Worm (Caenorhabditis elegans) whole organism, L4 larva: ENCODE results near the gene pap-3.

Experiments
- F44E2.7 ChIP-seq: fragments of 200-800 bp; sonication (Bioruptor generic); IDR thresholded peaks from 2 replicates; pipeline ENCODE4 v2.1.2; 2022; ENCODE audit warnings: missing genetic modification characterization, missing compliant biosample characterization
- R02D3.7 ChIP-seq: fragments of 150-350 bp; sonication (generic microtip); optimal IDR thresholded peaks from 3 replicates; lab custom pipeline; 2014; ENCODE audit warnings: missing biosample characterization, missing genetic modification characterization
- T20F7.1 ChIP-seq: fragments of 200-800 bp; sonication (Bioruptor generic); optimal IDR thresholded peaks from 2 replicates; lab custom pipeline; 2018; ENCODE audit warnings: mild to moderate bottlenecking, missing genetic modification characterization, missing compliant biosample characterization
- Y105C5A.15 ChIP-seq: fragments of 200-800 bp; sonication (Bioruptor generic); IDR thresholded peaks from 2 replicates; pipeline ENCODE4 v1.3.6; 2022; ENCODE audit warnings: missing genetic modification characterization, missing compliant biosample characterization
- Y48G9A.11 ChIP-seq: fragments of 200-800 bp; sonication (Bioruptor generic); IDR thresholded peaks from 2 replicates; pipeline ENCODE4 v1.3.6; 2022; ENCODE audit warnings: missing genetic modification reagents, missing genetic modification characterization, missing compliant biosample characterization
- Y5F2A.4 ChIP-seq: fragments of 200-800 bp; sonication (Bioruptor generic); optimal IDR thresholded peaks from 2 replicates; lab custom pipeline; 2018; ENCODE audit warnings: mild to moderate bottlenecking, missing genetic modification characterization, missing compliant biosample characterization
- ZK546.5 ChIP-seq, 2 experiments: sonication (generic microtip); optimal IDR thresholded peaks; 2 replicates each; lab custom pipeline; 2017; ENCODE audit warnings: missing biosample characterization in 2 of 2, missing genetic modification characterization in 2 of 2
- aha-1 ChIP-seq: fragments of 150-350 bp; peaks from one replicate; lab custom pipeline; 2014; ENCODE audit warnings: missing biosample characterization, missing genetic modification characterization
- ama-1 ChIP-seq: fragments of 150-350 bp; optimal IDR thresholded peaks from 2 replicates; lab custom pipeline; 2014; ENCODE audit warnings: inconsistent platforms, mixed read lengths
- ceh-28 ChIP-seq: fragments of 150-350 bp; optimal IDR thresholded peaks from 2 replicates; lab custom pipeline; 2014; ENCODE audit warnings: missing biosample characterization, missing genetic modification reagents, missing genetic modification characterization
- cey-2 ChIP-seq: sonication (generic microtip); optimal IDR thresholded peaks from 3 replicates; lab custom pipeline; 2017; ENCODE audit warnings: missing genetic modification characterization, mild to moderate bottlenecking, missing compliant biosample characterization, antibody characterized with exemption, borderline replicate concordance; ENCODE audit not compliant: insufficient read depth
- daf-12 ChIP-seq: fragments of 150-350 bp; optimal IDR thresholded peaks from 2 replicates; lab custom pipeline; 2014; ENCODE audit warnings: missing biosample characterization, missing genetic modification reagents, missing genetic modification characterization
- daf-16 ChIP-seq, 3 experiments: sonication (generic microtip); optimal IDR thresholded peaks; 2 replicates each; lab custom pipeline; 2016 to 2017; ENCODE audit warnings: missing genetic modification characterization in 3 of 3, missing genetic modification reagents in 3 of 3, mild to moderate bottlenecking in 2 of 3, missing compliant biosample characterization in 2 of 3, missing biosample characterization in 1 of 3, moderate library complexity in 1 of 3
- dmd-9 ChIP-seq: fragments of 200-800 bp; sonication (Bioruptor generic); IDR thresholded peaks from 2 replicates; pipeline ENCODE4 v1.3.6; 2022; ENCODE audit warnings: missing genetic modification reagents, missing genetic modification characterization, missing compliant biosample characterization
- egl-27 ChIP-seq: sonication (generic microtip); optimal IDR thresholded peaks from 3 replicates; lab custom pipeline; 2017; ENCODE audit warnings: missing biosample characterization, missing genetic modification reagents, missing genetic modification characterization
- fkh-10 ChIP-seq: fragments of 150-350 bp; optimal IDR thresholded peaks from 2 replicates; lab custom pipeline; 2014; ENCODE audit warnings: missing biosample characterization, missing genetic modification reagents, missing genetic modification characterization
- hif-1 ChIP-seq, 2 experiments: sonication (generic microtip); optimal IDR thresholded peaks; 2 replicates each; lab custom pipeline; 2016 to 2017; ENCODE audit warnings: missing compliant biosample characterization in 2 of 2, missing genetic modification characterization in 2 of 2, missing genetic modification reagents in 2 of 2, missing genotype in 2 of 2, mild to moderate bottlenecking in 1 of 2
- hlh-11 ChIP-seq: fragments of 200-800 bp; sonication (Bioruptor generic); optimal IDR thresholded peaks from 2 replicates; lab custom pipeline; 2018; ENCODE audit warnings: mild to moderate bottlenecking, missing genetic modification characterization, missing compliant biosample characterization
- hlh-30 ChIP-seq: sonication (generic microtip); optimal IDR thresholded peaks from 2 replicates; lab custom pipeline; 2017; ENCODE audit warnings: antibody characterized with exemption, mild to moderate bottlenecking, missing genetic modification characterization, missing compliant biosample characterization; ENCODE audit not compliant: insufficient read depth
- lin-13 ChIP-seq: fragments of 150-350 bp; optimal IDR thresholded peaks from 2 replicates; lab custom pipeline; 2014; ENCODE audit warnings: missing biosample characterization, missing genetic modification reagents, missing genetic modification characterization
- lin-38 ChIP-seq: fragments of 200-800 bp; sonication (Bioruptor generic); IDR thresholded peaks from 2 replicates; pipeline ENCODE4 v1.3.6; 2022; ENCODE audit warnings: missing genetic modification reagents, missing genetic modification characterization, missing compliant biosample characterization
- lin-39 ChIP-seq: fragments of 150-350 bp; optimal IDR thresholded peaks from 2 replicates; lab custom pipeline; 2014; ENCODE audit warnings: missing biosample characterization, missing genetic modification reagents, missing genetic modification characterization
- lsy-2 ChIP-seq, 2 experiments: fragments of 150-350 bp in 1 of 2; sonication (generic microtip) in 1 of 2; optimal IDR thresholded peaks; 2 replicates each; lab custom pipeline; 2014 to 2017; ENCODE audit warnings: missing biosample characterization in 2 of 2, missing genetic modification characterization in 2 of 2
- madf-9 ChIP-seq: fragments of 200-800 bp; sonication (Bioruptor generic); conservative IDR thresholded peaks from 2 replicates; pipeline ENCODE4 v1.3.6; 2022; ENCODE audit warnings: missing genetic modification reagents, missing genetic modification characterization, missing compliant biosample characterization
- mdt-29 ChIP-seq: fragments of 200-800 bp; sonication (Bioruptor generic); IDR thresholded peaks from 2 replicates; pipeline ENCODE4 v1.3.6; 2022; ENCODE audit warnings: missing genetic modification reagents, missing genetic modification characterization, missing compliant biosample characterization
- mep-1 ChIP-seq: fragments of 150-350 bp; sonication (generic microtip); optimal IDR thresholded peaks from 3 replicates; lab custom pipeline; 2014; ENCODE audit warnings: missing biosample characterization, missing genetic modification characterization
- mes-2 ChIP-seq: sonication (generic microtip); optimal IDR thresholded peaks from 2 replicates; lab custom pipeline; 2016; ENCODE audit warnings: missing genotype, mild to moderate bottlenecking, missing genetic modification characterization, missing compliant biosample characterization; ENCODE audit not compliant: poor library complexity, severe bottlenecking
- nhr-10 ChIP-seq: fragments of 150-350 bp; optimal IDR thresholded peaks from 2 replicates; lab custom pipeline; 2014; ENCODE audit warnings: missing biosample characterization, missing genetic modification characterization
- nhr-11 ChIP-seq: fragments of 150-350 bp; optimal IDR thresholded peaks from 2 replicates; lab custom pipeline; 2014; ENCODE audit warnings: missing biosample characterization, missing genetic modification characterization
- nhr-111 ChIP-seq: fragments of 200-800 bp; sonication (Bioruptor generic); optimal IDR thresholded peaks from 2 replicates; lab custom pipeline; 2018; ENCODE audit warnings: mild to moderate bottlenecking, missing genetic modification characterization, missing compliant biosample characterization
- nhr-237 ChIP-seq: sonication (generic microtip); optimal IDR thresholded peaks from 2 replicates; lab custom pipeline; 2017; ENCODE audit warnings: missing biosample characterization, missing genetic modification characterization
- nhr-25 ChIP-seq: sonication (generic microtip); optimal IDR thresholded peaks from 2 replicates; lab custom pipeline; 2017; ENCODE audit warnings: missing genetic modification characterization, mild to moderate bottlenecking, missing compliant biosample characterization, antibody characterized with exemption, moderate library complexity, borderline replicate concordance; ENCODE audit not compliant: insufficient read depth
- nhr-28 ChIP-seq: fragments of 150-350 bp; optimal IDR thresholded peaks from 2 replicates; lab custom pipeline; 2014; ENCODE audit warnings: missing biosample characterization, missing genetic modification characterization
- nhr-41 ChIP-seq: fragments of 200-800 bp; sonication (Bioruptor generic); IDR thresholded peaks from 2 replicates; pipeline ENCODE4 v1.3.6; 2022; ENCODE audit warnings: missing genetic modification reagents, missing genetic modification characterization, missing compliant biosample characterization
- nhr-6 ChIP-seq: fragments of 150-350 bp; optimal IDR thresholded peaks from 2 replicates; lab custom pipeline; 2014; ENCODE audit warnings: missing biosample characterization, missing genetic modification characterization
- pha-4 ChIP-seq, 2 experiments: fragments of 150-350 bp in 1 of 2; fragments of 200-800 bp in 1 of 2; sonication (Bioruptor generic) in 1 of 2; IDR thresholded peaks in 1 of 2; optimal IDR thresholded peaks in 1 of 2; 2 replicates each; pipeline versions ENCODE4 v1.3.6 to Lab custom; 2014 to 2022; ENCODE audit warnings: missing genetic modification characterization in 2 of 2, missing genetic modification reagents in 2 of 2, missing biosample characterization in 1 of 2, missing compliant biosample characterization in 1 of 2
- sdz-12 ChIP-seq: fragments of 200-800 bp; sonication (Bioruptor generic); optimal IDR thresholded peaks from 2 replicates; lab custom pipeline; 2018; ENCODE audit warnings: mild to moderate bottlenecking, missing genetic modification characterization, missing compliant biosample characterization
- set-16 ChIP-seq: fragments of 200-800 bp; sonication (Bioruptor generic); IDR thresholded peaks from 2 replicates; pipeline ENCODE4 v1.3.6; 2022; ENCODE audit warnings: missing genetic modification reagents, missing genetic modification characterization, missing compliant biosample characterization
- snpc-1.2 ChIP-seq: fragments of 200-800 bp; sonication (Bioruptor generic); IDR thresholded peaks from 2 replicates; pipeline ENCODE4 v1.3.6; 2022; ENCODE audit warnings: missing genetic modification reagents, missing genetic modification characterization, missing compliant biosample characterization
- spr-1 ChIP-seq: sonication (generic microtip); optimal IDR thresholded peaks from 2 replicates; lab custom pipeline; 2016; ENCODE audit warnings: mild to moderate bottlenecking, missing genetic modification characterization, missing compliant biosample characterization
- spr-3 ChIP-seq: fragments of 200-800 bp; sonication (Bioruptor generic); optimal IDR thresholded peaks from 2 replicates; lab custom pipeline; 2018; ENCODE audit warnings: mild to moderate bottlenecking, missing genetic modification characterization, missing compliant biosample characterization
- tra-1 ChIP-seq: fragments of 200-800 bp; sonication (Bioruptor generic); IDR thresholded peaks from 2 replicates; pipeline ENCODE4 v1.3.6; 2022; ENCODE audit warnings: missing genetic modification reagents, missing genetic modification characterization, missing compliant biosample characterization
- unc-130 ChIP-seq: sonication (generic microtip); optimal IDR thresholded peaks from 2 replicates; lab custom pipeline; 2016; ENCODE audit warnings: missing genetic modification reagents, missing genetic modification characterization, missing compliant biosample characterization
- unc-62 ChIP-seq, 3 experiments: fragments of 150-350 bp in 1 of 3; sonication (generic microtip); optimal IDR thresholded peaks in 2 of 3; peaks in 1 of 3; 1 replicate in 1 of 3; 2 replicates in 2 of 3; lab custom pipeline; 2014 to 2017; ENCODE audit warnings: missing biosample characterization in 3 of 3, missing genetic modification characterization in 3 of 3, missing genetic modification reagents in 3 of 3, missing genotype in 1 of 3
- zag-1 ChIP-seq: fragments of 150-350 bp; optimal IDR thresholded peaks from 2 replicates; lab custom pipeline; 2014; ENCODE audit warnings: missing biosample characterization, missing genetic modification characterization
- zfp-2 ChIP-seq: sonication (generic microtip); optimal IDR thresholded peaks from 2 replicates; lab custom pipeline; 2016; ENCODE audit warnings: mild to moderate bottlenecking, missing genetic modification characterization, missing compliant biosample characterization

The pap-3 gene

ce11 chrII:11839116-11839515 lies 22.7 kb upstream of the pap-3 start:
- TF ChIP-seq nhr-10 (tag; lab: Kevin White, UChicago) (no peak), nhr-237 (tag; lab: Kevin White, UChicago) (no peak), hlh-30 (tag; lab: Kevin White, UChicago) (peak; percentile 10), lsy-2 (tag; optimal IDR thresholded peaks at IDR 0.05; lab: Kevin White, UChicago) (peak in 1 of 2 experiments; percentile 30), nhr-11 (no peak), lin-38 (GFP tag; lab: Robert Waterston, UW) (no peak), T20F7.1 (GFP tag; lab: Kevin White, UChicago) (no peak), dmd-9 (GFP tag; lab: Robert Waterston, UW) (no peak), unc-130 (GFP tag; lab: Kevin White, UChicago) (no peak), mep-1 (tag; lab: Kevin White, UChicago) (no peak), aha-1 (tag; lab: Kevin White, UChicago) (peak; percentile 73), mdt-29 (GFP tag; lab: Robert Waterston, UW) (no peak), set-16 (GFP tag; lab: Robert Waterston, UW) (no peak), Y105C5A.15 (GFP tag; lab: Robert Waterston, UW) (no peak), pha-4 (GFP tag; IDR thresholded peaks at IDR 0.05; lab: Robert Waterston, UW) (no peak), pha-4 (tag; optimal IDR thresholded peaks at IDR 0.05; lab: Kevin White, UChicago) (no peak), ZK546.5 (tag; optimal IDR thresholded peaks at IDR 0.05; lab: Kevin White, UChicago) (no peak)

ce11 chrII:11838353-11838752 lies 22.0 kb upstream of the pap-3 start:
- TF ChIP-seq mes-2 (tag; lab: Kevin White, UChicago) (no peak), daf-12 (tag; lab: Kevin White, UChicago) (no peak), zag-1 (tag; lab: Kevin White, UChicago) (no peak), lin-39 (tag; lab: Kevin White, UChicago) (no peak), tra-1 (GFP tag; lab: Robert Waterston, UW) (peak; percentile 75; the same call in 1 of the 2 replicates), Y5F2A.4 (GFP tag; lab: Kevin White, UChicago) (no peak), nhr-41 (GFP tag; lab: Robert Waterston, UW) (no peak), spr-3 (GFP tag; lab: Kevin White, UChicago) (no peak), Y105C5A.15 (GFP tag; lab: Robert Waterston, UW) (no peak), egl-27 (no peak), daf-16 (GFP tag; optimal IDR thresholded peaks at IDR 0.05; lab: Kevin White, UChicago) (no peak), daf-16 (tag; optimal IDR thresholded peaks at IDR 0.05; lab: Kevin White, UChicago) (no peak), cey-2 (tag; lab: Kevin White, UChicago) (no peak), unc-62 (GFP tag; optimal IDR thresholded peaks at IDR 0.05 in 1 of 2; lab: Kevin White, UChicago) (no peak), unc-62 (tag; optimal IDR thresholded peaks at IDR 0.05; lab: Kevin White, UChicago) (no peak), R02D3.7 (tag; lab: Kevin White, UChicago) (no peak), lin-38 (GFP tag; lab: Robert Waterston, UW) (no peak), nhr-6 (tag; lab: Kevin White, UChicago) (no peak), nhr-111 (no peak), zfp-2 (tag; lab: Kevin White, UChicago) (no peak), set-16 (GFP tag; lab: Robert Waterston, UW) (no peak), snpc-1.2 (no peak), Y48G9A.11 (GFP tag; lab: Robert Waterston, UW) (no peak), hlh-11 (peak; percentile 65), nhr-25 (tag; lab: Kevin White, UChicago) (peak; percentile 45), nhr-28 (peak; percentile 21), hif-1 (tag; optimal IDR thresholded peaks at IDR 0.05; lab: Kevin White, UChicago) (no peak), fkh-10 (GFP tag; lab: Kevin White, UChicago) (no peak), madf-9 (no peak), ama-1 (lab: Kevin White, UChicago) (no peak), ceh-28 (tag; lab: Kevin White, UChicago) (no peak), lin-13 (GFP tag; lab: Kevin White, UChicago) (no peak), sdz-12 (no peak), nhr-237 (tag; lab: Kevin White, UChicago) (no peak), unc-130 (GFP tag; lab: Kevin White, UChicago) (no peak), F44E2.7 (GFP tag; lab: Robert Waterston, UW) (no peak), spr-1 (tag; lab: Kevin White, UChicago) (no peak), lsy-2 (tag; optimal IDR thresholded peaks at IDR 0.05; lab: Kevin White, UChicago) (peak in 1 of 2 experiments; percentile 33), mep-1 (tag; lab: Kevin White, UChicago) (peak; percentile 33)
